Worm (Caenorhabditis elegans) whole organism, L4 larva: ENCODE data around the gene srh-19.

Experiments
- F10B5.3 ChIP-seq: sonication (generic microtip); optimal IDR thresholded peaks from 2 replicates; lab custom pipeline; 2016; ENCODE audit warnings: mild to moderate bottlenecking, missing genetic modification characterization, missing compliant biosample characterization
- F26F4.8 ChIP-seq: fragments of 200-800 bp; sonication (Bioruptor generic); conservative IDR thresholded peaks from 2 replicates; pipeline ENCODE4 v1.3.6; 2022; ENCODE audit warnings: missing genetic modification characterization, missing compliant biosample characterization
- F49E8.2 ChIP-seq: sonication (generic microtip); optimal IDR thresholded peaks from 2 replicates; lab custom pipeline; 2016; ENCODE audit warnings: missing compliant biosample characterization, mild to moderate bottlenecking, missing genetic modification characterization, borderline replicate concordance
- ZK546.5 ChIP-seq, 2 experiments: sonication (generic microtip); optimal IDR thresholded peaks; 2 replicates each; lab custom pipeline; 2017; ENCODE audit warnings: missing biosample characterization in 2 of 2, missing genetic modification characterization in 2 of 2
- ama-1 ChIP-seq: fragments of 150-350 bp; optimal IDR thresholded peaks from 2 replicates; lab custom pipeline; 2014; ENCODE audit warnings: inconsistent platforms, mixed read lengths
- daf-16 ChIP-seq, 3 experiments: sonication (generic microtip); optimal IDR thresholded peaks; 2 replicates each; lab custom pipeline; 2016 to 2017; ENCODE audit warnings: missing genetic modification characterization in 3 of 3, missing genetic modification reagents in 3 of 3, mild to moderate bottlenecking in 2 of 3, missing compliant biosample characterization in 2 of 3, missing biosample characterization in 1 of 3, moderate library complexity in 1 of 3
- daf-19 ChIP-seq: fragments of 200-800 bp; sonication (Bioruptor generic); conservative IDR thresholded peaks from 2 replicates; pipeline ENCODE4 v1.3.6; 2022; ENCODE audit warnings: missing genetic modification characterization, missing compliant biosample characterization
- dmd-6 ChIP-seq: fragments of 200-800 bp; sonication (Bioruptor generic); IDR thresholded peaks from 2 replicates; pipeline ENCODE4 v1.3.6; 2022; ENCODE audit warnings: missing genetic modification reagents, missing genetic modification characterization, missing compliant biosample characterization
- dmd-9 ChIP-seq: fragments of 200-800 bp; sonication (Bioruptor generic); IDR thresholded peaks from 2 replicates; pipeline ENCODE4 v1.3.6; 2022; ENCODE audit warnings: missing genetic modification reagents, missing genetic modification characterization, missing compliant biosample characterization
- dpl-1 ChIP-seq: fragments of 150-350 bp; optimal IDR thresholded peaks from 2 replicates; lab custom pipeline; 2014; ENCODE audit warnings: missing biosample characterization, missing genetic modification reagents, missing genetic modification characterization
- duxl-1 ChIP-seq: sonication (generic microtip); optimal IDR thresholded peaks from 2 replicates; lab custom pipeline; 2016; ENCODE audit warnings: mild to moderate bottlenecking, missing genetic modification characterization, moderate library complexity, missing compliant biosample characterization; ENCODE audit not compliant: poor library complexity
- dve-1 ChIP-seq: sonication (generic microtip); optimal IDR thresholded peaks from 2 replicates; lab custom pipeline; 2017; ENCODE audit warnings: antibody characterized with exemption, mild to moderate bottlenecking, missing genetic modification characterization, missing compliant biosample characterization; ENCODE audit not compliant: insufficient read depth
- gei-8 ChIP-seq: fragments of 200-800 bp; sonication (Bioruptor generic); optimal IDR thresholded peaks from 2 replicates; lab custom pipeline; 2018; ENCODE audit warnings: mild to moderate bottlenecking, missing genetic modification characterization, missing compliant biosample characterization
- hlh-11 ChIP-seq: fragments of 200-800 bp; sonication (Bioruptor generic); optimal IDR thresholded peaks from 2 replicates; lab custom pipeline; 2018; ENCODE audit warnings: mild to moderate bottlenecking, missing genetic modification characterization, missing compliant biosample characterization
- lin-1 ChIP-seq: fragments of 200-800 bp; sonication (Bioruptor generic); IDR thresholded peaks from 2 replicates; pipeline ENCODE4 v1.3.6; 2022; ENCODE audit warnings: missing genetic modification reagents, missing genetic modification characterization, missing compliant biosample characterization
- lin-15B ChIP-seq: fragments of 150-350 bp; sonication (generic microtip); optimal IDR thresholded peaks from 3 replicates; lab custom pipeline; 2014; ENCODE audit warnings: missing biosample characterization, missing genetic modification characterization
- madf-9 ChIP-seq: fragments of 200-800 bp; sonication (Bioruptor generic); conservative IDR thresholded peaks from 2 replicates; pipeline ENCODE4 v1.3.6; 2022; ENCODE audit warnings: missing genetic modification reagents, missing genetic modification characterization, missing compliant biosample characterization
- mdl-1 ChIP-seq, 2 experiments: fragments of 150-350 bp in 1 of 2; sonication (generic microtip) in 1 of 2; optimal IDR thresholded peaks; 2 replicates each; lab custom pipeline; 2014 to 2017; ENCODE audit warnings: missing biosample characterization in 2 of 2, missing genetic modification characterization in 2 of 2
- mep-1 ChIP-seq: fragments of 150-350 bp; sonication (generic microtip); optimal IDR thresholded peaks from 3 replicates; lab custom pipeline; 2014; ENCODE audit warnings: missing biosample characterization, missing genetic modification characterization
- nhr-10 ChIP-seq: fragments of 150-350 bp; optimal IDR thresholded peaks from 2 replicates; lab custom pipeline; 2014; ENCODE audit warnings: missing biosample characterization, missing genetic modification characterization
- nhr-102 ChIP-seq: sonication (generic microtip); optimal IDR thresholded peaks from 2 replicates; lab custom pipeline; 2016; ENCODE audit warnings: mild to moderate bottlenecking, missing genetic modification characterization, moderate library complexity, missing compliant biosample characterization
- nhr-11 ChIP-seq: fragments of 150-350 bp; optimal IDR thresholded peaks from 2 replicates; lab custom pipeline; 2014; ENCODE audit warnings: missing biosample characterization, missing genetic modification characterization
- nhr-25 ChIP-seq: sonication (generic microtip); optimal IDR thresholded peaks from 2 replicates; lab custom pipeline; 2017; ENCODE audit warnings: missing genetic modification characterization, mild to moderate bottlenecking, missing compliant biosample characterization, antibody characterized with exemption, moderate library complexity, borderline replicate concordance; ENCODE audit not compliant: insufficient read depth
- nhr-28 ChIP-seq: fragments of 150-350 bp; optimal IDR thresholded peaks from 2 replicates; lab custom pipeline; 2014; ENCODE audit warnings: missing biosample characterization, missing genetic modification characterization
- nhr-42 ChIP-seq: fragments of 200-800 bp; sonication (Bioruptor generic); IDR thresholded peaks from 2 replicates; pipeline ENCODE4 v1.3.6; 2022; ENCODE audit warnings: missing genetic modification characterization, missing compliant biosample characterization
- nhr-48 ChIP-seq: sonication (generic microtip); optimal IDR thresholded peaks from 2 replicates; lab custom pipeline; 2016; ENCODE audit warnings: mild to moderate bottlenecking, missing genetic modification characterization, missing compliant biosample characterization
- nhr-6 ChIP-seq: fragments of 150-350 bp; optimal IDR thresholded peaks from 2 replicates; lab custom pipeline; 2014; ENCODE audit warnings: missing biosample characterization, missing genetic modification characterization
- nhr-76 ChIP-seq: fragments of 150-350 bp; optimal IDR thresholded peaks from 2 replicates; lab custom pipeline; 2014; ENCODE audit warnings: missing biosample characterization, missing genetic modification characterization
- nhr-77 ChIP-seq: fragments of 150-350 bp; optimal IDR thresholded peaks from 2 replicates; lab custom pipeline; 2014; ENCODE audit warnings: missing biosample characterization, missing genetic modification characterization
- pqm-1 ChIP-seq: sonication (generic microtip); optimal IDR thresholded peaks from 2 replicates; lab custom pipeline; 2017; ENCODE audit warnings: missing biosample characterization, missing genetic modification characterization
- sdz-12 ChIP-seq: fragments of 200-800 bp; sonication (Bioruptor generic); optimal IDR thresholded peaks from 2 replicates; lab custom pipeline; 2018; ENCODE audit warnings: mild to moderate bottlenecking, missing genetic modification characterization, missing compliant biosample characterization
- set-16 ChIP-seq: fragments of 200-800 bp; sonication (Bioruptor generic); IDR thresholded peaks from 2 replicates; pipeline ENCODE4 v1.3.6; 2022; ENCODE audit warnings: missing genetic modification reagents, missing genetic modification characterization, missing compliant biosample characterization
- spr-3 ChIP-seq: fragments of 200-800 bp; sonication (Bioruptor generic); optimal IDR thresholded peaks from 2 replicates; lab custom pipeline; 2018; ENCODE audit warnings: mild to moderate bottlenecking, missing genetic modification characterization, missing compliant biosample characterization
- tra-1 ChIP-seq: fragments of 200-800 bp; sonication (Bioruptor generic); IDR thresholded peaks from 2 replicates; pipeline ENCODE4 v1.3.6; 2022; ENCODE audit warnings: missing genetic modification reagents, missing genetic modification characterization, missing compliant biosample characterization
- unc-130 ChIP-seq: sonication (generic microtip); optimal IDR thresholded peaks from 2 replicates; lab custom pipeline; 2016; ENCODE audit warnings: missing genetic modification reagents, missing genetic modification characterization, missing compliant biosample characterization
- unc-39 ChIP-seq: sonication (generic microtip); optimal IDR thresholded peaks from 2 replicates; lab custom pipeline; 2017; ENCODE audit warnings: missing biosample characterization, missing genetic modification characterization
- unc-62 ChIP-seq, 3 experiments: fragments of 150-350 bp in 1 of 3; sonication (generic microtip); optimal IDR thresholded peaks in 2 of 3; peaks in 1 of 3; 1 replicate in 1 of 3; 2 replicates in 2 of 3; lab custom pipeline; 2014 to 2017; ENCODE audit warnings: missing biosample characterization in 3 of 3, missing genetic modification characterization in 3 of 3, missing genetic modification reagents in 3 of 3, missing genotype in 1 of 3
- ztf-11 ChIP-seq: fragments of 150-350 bp; optimal IDR thresholded peaks from 2 replicates; lab custom pipeline; 2014; ENCODE audit warnings: missing biosample characterization, missing genetic modification characterization
- ztf-7 ChIP-seq: fragments of 150-350 bp; optimal IDR thresholded peaks from 2 replicates; lab custom pipeline; 2014; ENCODE audit warnings: missing biosample characterization, missing genetic modification characterization

The srh-19 gene

DNA sequence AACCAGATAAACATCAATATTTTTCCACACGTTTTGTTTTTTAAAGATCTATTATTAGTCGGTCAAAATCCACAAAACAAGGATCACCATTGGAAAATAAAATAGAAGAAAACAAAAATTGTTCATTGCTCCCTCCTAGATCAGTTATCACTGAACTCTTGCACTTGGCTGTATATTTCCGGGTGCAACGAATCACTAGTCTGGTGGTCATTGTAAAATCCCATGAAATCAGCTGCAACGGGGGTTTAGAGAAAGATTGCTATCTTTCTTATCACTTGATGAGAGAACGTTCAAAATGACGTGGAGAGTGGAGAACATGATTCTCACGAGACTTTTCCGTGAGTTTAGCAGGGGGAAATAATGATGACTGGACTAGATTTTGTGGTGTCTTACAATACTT lies 17.2 kb upstream of the srh-19 start (continued):
- TF ChIP-seq spr-3 (GFP tag; lab: Kevin White, UChicago) (no peak), nhr-10 (tag; lab: Kevin White, UChicago) (peak; percentile 25), duxl-1 (tag; lab: Kevin White, UChicago) (no peak), nhr-48 (tag; lab: Kevin White, UChicago) (peak; percentile 69), nhr-102 (tag; lab: Kevin White, UChicago) (no peak), mdl-1 (tag; optimal IDR thresholded peaks at IDR 0.05; lab: Kevin White, UChicago) (peak in 1 of 2 experiments; percentile 49), nhr-28 (tag; lab: Kevin White, UChicago) (peak; percentile 50), unc-130 (GFP tag; lab: Kevin White, UChicago) (no peak), nhr-76 (tag; lab: Kevin White, UChicago) (no peak), nhr-25 (tag; lab: Kevin White, UChicago) (no peak), madf-9 (GFP tag; lab: Robert Waterston, UW) (no peak), F10B5.3 (tag; lab: Kevin White, UChicago) (no peak), F26F4.8 (GFP tag; lab: Robert Waterston, UW) (no peak), lin-1 (GFP tag; lab: Robert Waterston, UW) (no peak), unc-39 (tag; lab: Kevin White, UChicago) (no peak), daf-19 (GFP tag; lab: Robert Waterston, UW) (no peak), ztf-7 (tag; lab: Kevin White, UChicago) (no peak), dpl-1 (GFP tag; lab: Kevin White, UChicago) (no peak), tra-1 (no peak), daf-16 (GFP tag; optimal IDR thresholded peaks at IDR 0.05; lab: Kevin White, UChicago) (peak in 1 of 2 experiments; percentile 74), daf-16 (tag; optimal IDR thresholded peaks at IDR 0.05; lab: Kevin White, UChicago) (no peak), set-16 (no peak), hlh-11 (tag; lab: Kevin White, UChicago) (peak; percentile 83), ztf-11 (tag; lab: Kevin White, UChicago) (no peak), dve-1 (tag; lab: Kevin White, UChicago) (no peak), gei-8 (GFP tag; lab: Kevin White, UChicago) (no peak), ama-1 (lab: Kevin White, UChicago) (no peak), mep-1 (tag; lab: Kevin White, UChicago) (no peak), ZK546.5 (tag; optimal IDR thresholded peaks at IDR 0.05; lab: Kevin White, UChicago) (no peak), dmd-9 (GFP tag; lab: Robert Waterston, UW) (no peak), unc-62 (GFP tag; optimal IDR thresholded peaks at IDR 0.05 in 1 of 2; lab: Kevin White, UChicago) (peak in 1 of 2 experiments; percentile 66), unc-62 (tag; optimal IDR thresholded peaks at IDR 0.05; lab: Kevin White, UChicago) (no peak), nhr-11 (tag; lab: Kevin White, UChicago) (peak; percentile 60), nhr-42 (no peak), pqm-1 (tag; lab: Kevin White, UChicago) (no peak), dmd-6 (GFP tag; lab: Robert Waterston, UW) (peak; percentile 60), nhr-6 (peak; percentile 7), lin-15B (no peak), nhr-77 (tag; lab: Kevin White, UChicago) (peak; percentile 22), F49E8.2 (no peak)

DNA sequence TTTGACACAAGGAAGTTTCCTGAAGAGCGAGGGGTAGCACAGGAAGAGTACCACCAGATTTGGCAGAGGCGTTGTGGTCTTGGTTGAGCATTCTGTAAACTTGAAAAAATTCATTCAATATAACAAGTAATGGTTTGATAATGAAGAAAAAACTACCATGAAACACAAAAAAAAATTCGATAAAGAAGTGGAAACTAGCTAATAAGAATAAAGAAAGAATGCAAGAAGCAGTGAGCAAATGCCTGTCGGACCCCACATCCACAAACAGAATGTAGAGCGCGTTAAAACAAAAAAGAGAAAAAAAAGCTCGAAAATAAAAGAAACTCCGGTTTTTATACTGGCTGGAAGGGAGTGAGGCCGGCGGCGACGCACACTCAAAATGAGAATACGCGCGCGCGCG lies 15.4 kb upstream of the srh-19 start, which contains the start of gene H39E20.1:
Gene H39E20.1, minus strand, starts transcription at position 101 of the 400 bp plus-strand sequence.
- no peak for TF ChIP-seq sdz-12 (GFP tag; lab: Kevin White, UChicago)
